Fruit fly (Drosophila melanogaster) whole organism, wandering third instar larva: ENCODE measurements around the gene S-Lap2.

ENCODE experiments used
- Abd-B ChIP-seq: fragments of >200 bp; optimal IDR thresholded peaks from 2 replicates; lab custom pipeline; 2017; ENCODE audit warnings: missing biosample characterization, missing genetic modification characterization
- CG32264 ChIP-seq: fragments of 200-800 bp; sonication (Bioruptor generic); optimal IDR thresholded peaks from 2 replicates; lab custom pipeline; 2016; ENCODE audit warnings: missing biosample characterization, missing genetic modification characterization
- CG9705 ChIP-seq: fragments of 200-800 bp; sonication (Bioruptor generic); optimal IDR thresholded peaks from 2 replicates; lab custom pipeline; 2018; ENCODE audit warnings: missing biosample characterization, mild to moderate bottlenecking, missing genetic modification characterization
- CrebA ChIP-seq: fragments of 200-800 bp; sonication (Bioruptor generic); optimal IDR thresholded peaks from 2 replicates; lab custom pipeline; 2016; ENCODE audit warnings: missing biosample characterization, mild to moderate bottlenecking, missing genetic modification characterization, borderline replicate concordance
- Dfd ChIP-seq: fragments of >200 bp; optimal IDR thresholded peaks from 2 replicates; lab custom pipeline; 2017; ENCODE audit warnings: missing biosample characterization, missing genetic modification characterization
- Dif ChIP-seq: fragments of 200-275, 200-300 bp; sonication (Bioruptor generic); optimal IDR thresholded peaks from 2 replicates; lab custom pipeline; 2018; ENCODE audit warnings: missing biosample characterization, missing genetic modification characterization; ENCODE audit not compliant: partially characterized antibody
- GATAd ChIP-seq: sonication (Bioruptor generic); optimal IDR thresholded peaks from 2 replicates; lab custom pipeline; 2016; ENCODE audit warnings: missing biosample characterization, missing genetic modification characterization
- HLH106 ChIP-seq: fragments of 200-800 bp; optimal IDR thresholded peaks from 3 replicates; lab custom pipeline; 2019; ENCODE audit warnings: missing biosample characterization, mild to moderate bottlenecking, missing genetic modification characterization, moderate library complexity
- Hnf4 ChIP-seq: fragments of 200-800 bp; sonication (Bioruptor generic); optimal IDR thresholded peaks from 2 replicates; lab custom pipeline; 2016; ENCODE audit warnings: missing biosample characterization, mild to moderate bottlenecking, missing genetic modification characterization
- Hr78 ChIP-seq: fragments of >200 bp; optimal IDR thresholded peaks from 2 replicates; lab custom pipeline; 2017; ENCODE audit warnings: missing biosample characterization, missing genetic modification characterization
- Hr83 ChIP-seq: fragments of 200-300 bp; sonication (Bioruptor generic); optimal IDR thresholded peaks from 2 replicates; lab custom pipeline; 2016; ENCODE audit warnings: missing biosample characterization, mild to moderate bottlenecking, missing genetic modification characterization, moderate library complexity; ENCODE audit not compliant: poor library complexity, severe bottlenecking
- Jra ChIP-seq: sonication (Bioruptor generic); optimal IDR thresholded peaks from 2 replicates; lab custom pipeline; 2016; ENCODE audit warnings: missing biosample characterization, missing genetic modification characterization
- Mio ChIP-seq: sonication (Bioruptor generic); optimal IDR thresholded peaks from 2 replicates; lab custom pipeline; 2016; ENCODE audit warnings: missing biosample characterization, missing genetic modification characterization
- Myc ChIP-seq: fragments of >200 bp; optimal IDR thresholded peaks from 2 replicates; lab custom pipeline; 2017
- N ChIP-seq: fragments of >200 bp; optimal IDR thresholded peaks from 2 replicates; lab custom pipeline; 2018; ENCODE audit warnings: missing biosample characterization, missing external identifiers, missing genetic modification characterization
- OdsH ChIP-seq: fragments of 200-800 bp; sonication (Bioruptor generic); optimal IDR thresholded peaks from 2 replicates; lab custom pipeline; 2016; ENCODE audit warnings: missing biosample characterization, mild to moderate bottlenecking, missing genetic modification characterization
- Rel ChIP-seq, 2 experiments: fragments of 200-800 bp; sonication (Bioruptor generic) in 1 of 2; optimal IDR thresholded peaks; 2 replicates in 1 of 2; 3 replicates in 1 of 2; lab custom pipeline; 2016 to 2019; ENCODE audit warnings: mild to moderate bottlenecking in 2 of 2, missing biosample characterization in 2 of 2, missing genetic modification characterization in 2 of 2, moderate library complexity in 1 of 2
- Sp1 ChIP-seq: fragments of 200-800 bp; sonication (Bioruptor generic); optimal IDR thresholded peaks from 3 replicates; lab custom pipeline; 2019; ENCODE audit warnings: missing biosample characterization, mild to moderate bottlenecking, missing genetic modification characterization, moderate library complexity
- Vsx2 ChIP-seq: fragments of 200-300, 225-300 bp; sonication (Bioruptor generic); optimal IDR thresholded peaks from 2 replicates; lab custom pipeline; 2018; ENCODE audit warnings: missing biosample characterization, missing genetic modification characterization; ENCODE audit not compliant: partially characterized antibody
- br ChIP-seq: fragments of 200-800 bp; sonication (Bioruptor generic); optimal IDR thresholded peaks from 2 replicates; lab custom pipeline; 2016; ENCODE audit warnings: missing biosample characterization, missing genetic modification characterization
- brk ChIP-seq: fragments of 200-800 bp; sonication (Bioruptor generic); optimal IDR thresholded peaks from 2 replicates; lab custom pipeline; 2016; ENCODE audit warnings: missing biosample characterization, mild to moderate bottlenecking, missing genetic modification characterization
- dl ChIP-seq, 2 experiments: fragments of 175-275, 200-275 bp in 1 of 2; fragments of 200-275 bp in 1 of 2; sonication (Bioruptor generic); optimal IDR thresholded peaks; lab custom pipeline; 2018; ENCODE audit warnings: mild to moderate bottlenecking in 2 of 2, missing biosample characterization in 2 of 2, missing genetic modification characterization in 2 of 2, moderate library complexity in 2 of 2; ENCODE audit not compliant: partially characterized antibody in 2 of 2, insufficient read depth in 1 of 2
- dmrt93B ChIP-seq: fragments of 200-800 bp; sonication (Bioruptor generic); optimal IDR thresholded peaks from 2 replicates; lab custom pipeline; 2018; ENCODE audit warnings: missing biosample characterization, mild to moderate bottlenecking, missing genetic modification characterization
- dsf ChIP-seq: sonication (Bioruptor generic); optimal IDR thresholded peaks from 2 replicates; lab custom pipeline; 2016; ENCODE audit warnings: missing biosample characterization, missing genetic modification characterization, borderline replicate concordance
- ey ChIP-seq: fragments of 200-800 bp; sonication (Bioruptor generic); optimal IDR thresholded peaks from 2 replicates; lab custom pipeline; 2016; ENCODE audit warnings: missing biosample characterization, missing genetic modification characterization
- foxo ChIP-seq, 2 experiments: fragments of 200-800 bp; sonication (Bioruptor generic); optimal IDR thresholded peaks; 2 replicates in 1 of 2; 3 replicates in 1 of 2; lab custom pipeline; 2016 to 2017; ENCODE audit warnings: missing biosample characterization in 2 of 2, missing genetic modification characterization in 2 of 2
- fru ChIP-seq: fragments of 200-800 bp; sonication (Bioruptor generic); optimal IDR thresholded peaks from 3 replicates; lab custom pipeline; 2016; ENCODE audit warnings: missing biosample characterization, mild to moderate bottlenecking, missing genetic modification characterization
- h ChIP-seq: fragments of 200-800 bp; sonication (Bioruptor generic); optimal IDR thresholded peaks from 3 replicates; lab custom pipeline; 2016; ENCODE audit warnings: missing biosample characterization, mild to moderate bottlenecking, missing genetic modification characterization
- jim ChIP-seq: fragments of 175-275, 200-325 bp; sonication (Bioruptor generic); optimal IDR thresholded peaks from 2 replicates; lab custom pipeline; 2016; ENCODE audit warnings: missing biosample characterization, mild to moderate bottlenecking, missing genetic modification characterization
- lola ChIP-seq: fragments of >200 bp; optimal IDR thresholded peaks from 2 replicates; lab custom pipeline; 2017; ENCODE audit warnings: missing biosample characterization, missing genetic modification characterization
- pan ChIP-seq: fragments of >200 bp; optimal IDR thresholded peaks from 2 replicates; lab custom pipeline; 2017
- psq ChIP-seq: fragments of 200-800 bp; sonication (Bioruptor generic); optimal IDR thresholded peaks from 3 replicates; lab custom pipeline; 2017; ENCODE audit warnings: missing biosample characterization, mild to moderate bottlenecking, missing genetic modification characterization, moderate library complexity
- rgr ChIP-seq: fragments of 200-800 bp; sonication (Bioruptor generic); optimal IDR thresholded peaks from 3 replicates; lab custom pipeline; 2016; ENCODE audit warnings: missing biosample characterization, mild to moderate bottlenecking, missing genetic modification characterization
- sage ChIP-seq: fragments of 200-800 bp; sonication (Bioruptor generic); optimal IDR thresholded peaks from 2 replicates; lab custom pipeline; 2016; ENCODE audit warnings: missing biosample characterization, mild to moderate bottlenecking, missing genetic modification characterization
- sv ChIP-seq: fragments of 200-800 bp; sonication (Bioruptor generic); optimal IDR thresholded peaks from 3 replicates; lab custom pipeline; 2016; ENCODE audit warnings: missing biosample characterization, missing genetic modification characterization
- tai ChIP-seq: sonication (Bioruptor generic); optimal IDR thresholded peaks from 2 replicates; lab custom pipeline; 2016; ENCODE audit warnings: missing biosample characterization, missing genetic modification characterization
- woc ChIP-seq: sonication (Bioruptor generic); optimal IDR thresholded peaks from 2 replicates; lab custom pipeline; 2016; ENCODE audit warnings: missing biosample characterization, mild to moderate bottlenecking, missing genetic modification characterization

S-Lap2 gene

dm6 chr3L:8580780-8581179 is 38.9 kb upstream of the S-Lap2 start:
- TF ChIP-seq Vsx2 (GFP tag; lab: Kevin White, UChicago) = peak; percentile 32
- TF ChIP-seq CrebA = peak; percentile 55
- no peak for TF ChIP-seq Dfd
- no peak for TF ChIP-seq woc (GFP tag; lab: Kevin White, UChicago)
- TF ChIP-seq Hr78 (GFP tag; lab: Kevin White, UChicago) = no peak
- TF ChIP-seq br (GFP tag; lab: Kevin White, UChicago) = peak; percentile 45
- no peak for TF ChIP-seq HLH106 (tag; lab: Kevin White, UChicago)

- TF ChIP-seq br (GFP tag; lab: Kevin White, UChicago) = no peak
- TF ChIP-seq Sp1 (GFP tag; lab: Kevin White, UChicago) = no peak
- TF ChIP-seq HLH106 (tag; lab: Kevin White, UChicago) = no peak
- TF ChIP-seq Rel (GFP tag; optimal IDR thresholded peaks at IDR 0.05; lab: Kevin White, UChicago) = no peak
- TF ChIP-seq Rel (tag; optimal IDR thresholded peaks at IDR 0.05; lab: Kevin White, UChicago) = no peak
- TF ChIP-seq tai = no peak
Measured at dm6 chr3L:8582105-8582707, 37.5 kb upstream of the S-Lap2 start.

- TF ChIP-seq Dfd = no peak
- TF ChIP-seq rgr (GFP tag; lab: Kevin White, UChicago) = peak; percentile 3
- no peak for TF ChIP-seq jim (GFP tag; lab: Kevin White, UChicago)
- TF ChIP-seq brk = no peak
- TF ChIP-seq pan (lab: Kevin White, UChicago) = no peak
- peak; percentile 47 for TF ChIP-seq Hr83 (GFP tag; lab: Kevin White, UChicago)
- no peak for TF ChIP-seq psq
- no peak for TF ChIP-seq br (GFP tag; lab: Kevin White, UChicago)
- no peak for TF ChIP-seq sage (GFP tag; lab: Kevin White, UChicago)
Measured at dm6 chr3L:8584086-8584485, 35.6 kb upstream of the S-Lap2 start.

DNA sequence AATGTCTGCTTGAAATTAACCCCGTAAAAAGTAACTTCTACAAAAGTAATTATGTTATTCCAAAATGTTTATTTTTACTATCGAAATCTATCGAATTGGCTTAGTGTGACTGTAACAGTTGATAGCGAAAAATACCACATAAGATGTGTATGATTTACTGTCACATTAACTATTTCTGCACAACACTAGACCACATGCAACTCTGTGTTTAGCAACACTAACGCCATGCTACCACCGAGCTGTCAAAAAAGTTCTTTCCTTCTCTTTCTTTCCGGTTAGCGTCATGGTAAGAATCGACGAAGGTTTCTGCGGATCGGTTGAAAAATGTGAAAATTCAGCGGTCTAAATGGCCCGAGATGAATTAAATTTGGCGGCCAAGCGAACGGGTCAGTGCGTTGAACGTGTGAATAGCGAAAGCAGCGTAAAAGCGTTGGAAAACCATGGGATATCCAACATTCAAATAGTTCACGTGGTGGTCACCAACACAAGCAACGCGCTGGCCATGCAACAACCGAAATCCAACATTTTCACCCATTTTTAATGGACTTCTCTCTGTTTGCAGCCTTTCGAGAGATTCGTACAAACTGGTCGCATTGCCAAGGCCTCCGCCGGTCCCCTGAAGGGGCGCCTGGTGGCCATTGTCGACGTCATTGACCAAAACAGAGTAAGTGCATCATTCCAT is 18.8 kb upstream of the S-Lap2 start, which contains the start of the genes Nelf-E and RpL14:
TSS of gene Nelf-E (minus strand) at position 128 of the 682 bp plus-strand sequence.
TSS of gene RpL14 (plus strand) at position 255 of the 682 bp plus-strand sequence.
- peak; percentile 78 for TF ChIP-seq ey (GFP tag; lab: Kevin White, UChicago)
- TF ChIP-seq tai = no peak
- no peak for TF ChIP-seq Vsx2 (GFP tag; lab: Kevin White, UChicago)
- no peak for TF ChIP-seq Abd-B (GFP tag; lab: Kevin White, UChicago)
- TF ChIP-seq Mio (GFP tag; lab: Kevin White, UChicago) = no peak
- TF ChIP-seq Hr83 (GFP tag; lab: Kevin White, UChicago) = peak; percentile 98
- TF ChIP-seq Jra (GFP tag; lab: Kevin White, UChicago) = no peak
- peak; percentile 84 to 91 for TF ChIP-seq foxo (GFP tag; optimal IDR thresholded peaks at IDR 0.05; lab: Kevin White, UChicago)
- no peak for TF ChIP-seq Rel (GFP tag; optimal IDR thresholded peaks at IDR 0.05; lab: Kevin White, UChicago)
- peak; percentile 80 for TF ChIP-seq Rel (tag; optimal IDR thresholded peaks at IDR 0.05; lab: Kevin White, UChicago)
- peak; percentile 91 for TF ChIP-seq HLH106 (tag; lab: Kevin White, UChicago)
- TF ChIP-seq psq = peak; percentile 81
- TF ChIP-seq lola = no peak
- no peak for TF ChIP-seq dsf (GFP tag; lab: Kevin White, UChicago)
- TF ChIP-seq Sp1 (GFP tag; lab: Kevin White, UChicago) = peak; percentile 93
- TF ChIP-seq dmrt93B (GFP tag; lab: Kevin White, UChicago) = peak; percentile 96
- no peak for TF ChIP-seq dl (GFP tag; optimal IDR thresholded peaks at IDR 0.05; lab: Kevin White, UChicago; ENCODE audit: insufficient read depth in 1 of 2, partially characterized antibody in 2 of 2)
- peak; percentile 87 for TF ChIP-seq sv (GFP tag; lab: Kevin White, UChicago)
- TF ChIP-seq sage (GFP tag; lab: Kevin White, UChicago) = no peak
- peak; percentile 74 for TF ChIP-seq GATAd
- TF ChIP-seq rgr (GFP tag; lab: Kevin White, UChicago) = peak; percentile 98
- TF ChIP-seq N = no peak
- TF ChIP-seq fru (GFP tag; lab: Kevin White, UChicago) = peak; percentile 99
- TF ChIP-seq CG32264 (GFP tag; lab: Kevin White, UChicago) = peak; percentile 87
- peak; percentile 95 for TF ChIP-seq h
- TF ChIP-seq Dif (GFP tag; lab: Kevin White, UChicago) = no peak
- TF ChIP-seq woc (GFP tag; lab: Kevin White, UChicago) = no peak
- TF ChIP-seq OdsH (GFP tag; lab: Kevin White, UChicago) = peak; percentile 88
- peak; percentile 71 for TF ChIP-seq Myc (lab: Kevin White, UChicago)
- peak; percentile 94 for TF ChIP-seq CG9705 (GFP tag; lab: Kevin White, UChicago)
- peak; percentile 95 for TF ChIP-seq br (GFP tag; lab: Kevin White, UChicago)
- no peak for TF ChIP-seq Hnf4
- no peak for TF ChIP-seq Hr78 (GFP tag; lab: Kevin White, UChicago)
- no peak for TF ChIP-seq Dfd
- no peak for TF ChIP-seq brk
